Worm (Caenorhabditis elegans): ENCODE results near the gene chil-17.
A peak's percentile ranks its signal among the peaks of the same experiment; 100 is the strongest.

The chil-17 gene

DNA sequence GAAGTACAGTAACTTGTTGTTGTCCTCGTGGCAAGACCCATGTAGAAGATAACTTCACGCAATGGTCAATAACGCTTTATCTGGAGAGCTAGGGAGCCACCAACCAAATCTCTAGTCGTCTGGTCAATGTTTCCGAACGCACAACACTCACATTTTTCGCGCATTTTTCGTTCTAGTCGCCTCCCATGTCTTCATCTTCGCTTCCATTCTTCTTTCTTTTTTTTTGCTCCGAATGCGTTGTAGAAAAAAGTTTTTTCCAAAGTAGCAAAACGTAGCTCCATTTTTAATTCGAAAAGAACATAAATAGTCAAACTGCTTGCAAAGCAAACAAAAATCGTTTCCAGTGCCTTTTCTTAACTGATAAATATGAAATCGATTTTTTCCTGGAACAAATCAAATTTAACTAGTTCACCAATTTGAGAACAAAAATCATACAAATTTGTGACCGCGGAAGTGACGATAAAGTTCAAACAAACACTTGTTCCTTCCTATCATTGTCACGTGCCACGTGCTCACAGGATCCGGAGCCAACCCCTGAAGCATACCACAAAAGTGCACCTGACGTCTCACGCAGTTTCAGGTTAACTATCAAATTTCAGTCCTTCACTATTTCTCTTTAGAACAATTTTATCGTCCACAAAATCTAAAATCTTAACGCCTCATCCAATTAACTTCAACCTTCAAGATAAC, 21.0 kb downstream of the chil-17 start:
- no peak for TF ChIP-seq dao-5 (tag; optimal IDR thresholded peaks at IDR 0.05)
- no peak for TF ChIP-seq W03F9.2 (tag; optimal IDR thresholded peaks at IDR 0.05)
- TF ChIP-seq him-1 (tag; optimal IDR thresholded peaks at IDR 0.05) = no peak

DNA sequence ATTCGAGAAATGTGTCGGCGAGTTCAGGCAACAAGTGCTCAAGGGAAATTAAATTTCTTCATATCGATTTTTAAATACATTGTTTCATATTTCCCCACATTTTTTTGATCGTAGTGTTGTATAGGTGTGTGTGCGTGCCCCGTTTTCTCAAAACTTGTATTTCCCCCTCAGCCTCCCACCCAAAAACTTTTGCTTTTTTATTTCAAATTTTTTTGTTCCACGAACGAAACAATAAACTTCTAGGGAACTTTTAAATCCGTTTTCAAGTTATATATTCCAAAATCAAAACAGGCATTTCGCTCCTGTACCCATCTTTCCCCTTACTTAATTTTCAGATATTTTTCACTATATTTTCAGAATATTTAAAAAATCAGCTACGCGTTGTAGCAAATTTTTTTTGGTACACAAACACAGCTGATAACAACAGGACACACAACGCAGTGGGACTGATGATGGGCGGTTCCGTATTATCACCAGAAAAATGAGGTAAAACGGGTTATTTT, 21.8 kb downstream of the chil-17 start, which contains the start of the genes M176.4 and M176.16:
Gene M176.4, plus strand, starts transcription at position 301 of the 503 bp plus-strand sequence.
Gene M176.16, plus strand, starts transcription at position 453 of the 503 bp plus-strand sequence.
- TF ChIP-seq W03F9.2 (tag; optimal IDR thresholded peaks at IDR 0.05) = no peak
- TF ChIP-seq dao-5 (tag; optimal IDR thresholded peaks at IDR 0.05) = no peak
- no peak for TF ChIP-seq him-1 (tag; optimal IDR thresholded peaks at IDR 0.05)

DNA sequence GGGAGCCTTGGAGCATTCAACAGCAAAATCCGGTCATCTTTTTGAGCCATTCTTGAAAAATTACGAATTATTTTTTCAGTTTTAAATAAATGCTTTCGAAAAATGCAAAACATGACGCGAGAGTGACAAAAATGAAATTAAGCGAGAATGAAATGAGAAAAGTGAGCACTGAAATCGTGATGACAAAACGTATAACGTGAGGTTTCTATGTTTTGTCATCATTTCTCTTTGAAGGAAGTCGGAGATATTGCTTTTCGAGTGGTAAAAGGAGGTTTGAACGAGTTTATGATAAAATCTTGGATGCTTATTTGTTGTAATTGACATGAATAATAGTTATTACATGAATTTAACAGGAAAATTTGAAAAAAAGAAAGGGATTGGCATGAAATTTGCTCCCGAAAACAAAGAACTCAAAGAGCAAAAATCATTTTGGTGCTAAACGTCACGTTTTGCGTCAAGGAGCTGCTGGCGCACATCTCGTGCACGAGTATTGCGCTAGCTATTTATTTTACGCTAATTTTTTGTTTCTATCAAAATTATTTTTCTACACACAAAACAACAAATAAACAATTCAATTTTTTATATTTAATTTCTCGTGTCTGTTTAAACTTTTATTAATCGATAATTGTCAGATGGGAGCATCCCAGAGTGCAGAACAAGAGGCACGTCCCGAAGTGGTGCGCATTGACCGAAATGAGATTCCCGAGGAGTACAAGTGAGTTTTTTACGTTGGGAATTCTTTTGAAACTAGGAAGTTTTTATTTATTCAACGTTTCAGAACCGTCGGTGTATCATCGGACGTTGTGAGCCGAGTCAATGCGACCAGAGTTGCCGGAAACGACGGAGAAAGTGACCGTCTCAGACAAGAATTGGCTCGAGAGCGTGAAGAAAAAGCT, 23.3 kb downstream of the chil-17 start, which contains the start of the genes gss-1 and chch-3:
Gene gss-1, minus strand, starts transcription at position 51 of the 896 bp plus-strand sequence.
Gene chch-3, plus strand, starts transcription at position 633 of the 896 bp plus-strand sequence.
- TF ChIP-seq dao-5 (tag; optimal IDR thresholded peaks at IDR 0.05) (no peak), him-1 (tag; optimal IDR thresholded peaks at IDR 0.05) (no peak), W03F9.2 (tag; optimal IDR thresholded peaks at IDR 0.05) (peak; percentile 81)

DNA sequence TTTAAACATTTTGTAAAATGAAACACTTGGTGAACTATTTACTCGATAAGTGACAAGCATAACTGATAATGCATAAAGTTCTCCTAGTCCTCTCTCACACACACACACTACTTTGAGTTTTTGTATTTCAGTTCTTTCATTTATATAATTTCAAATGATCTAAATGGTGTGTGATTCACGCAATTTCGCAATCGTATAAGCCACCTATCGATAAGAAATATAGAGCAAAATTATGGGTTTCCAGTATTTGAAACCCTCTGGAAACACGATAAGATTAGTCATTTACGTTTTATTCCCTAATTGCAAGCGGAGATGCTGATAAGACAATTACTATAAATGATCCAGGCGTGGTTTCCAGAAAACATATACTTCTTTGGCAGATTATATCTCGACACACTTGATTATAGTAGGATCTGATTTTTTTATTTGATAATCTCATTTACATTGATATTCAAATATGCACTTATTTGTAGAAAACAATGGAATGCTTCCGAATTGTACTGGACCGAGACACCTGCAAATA, 27.8 kb downstream of the chil-17 start, which contains the start of gene arrd-3:
Gene arrd-3, plus strand, starts transcription at position 473 of the 523 bp plus-strand sequence.
- no peak for TF ChIP-seq W03F9.2 (tag; optimal IDR thresholded peaks at IDR 0.05)
- no peak for TF ChIP-seq him-1 (tag; optimal IDR thresholded peaks at IDR 0.05)
- TF ChIP-seq dao-5 (tag; optimal IDR thresholded peaks at IDR 0.05) = no peak

DNA sequence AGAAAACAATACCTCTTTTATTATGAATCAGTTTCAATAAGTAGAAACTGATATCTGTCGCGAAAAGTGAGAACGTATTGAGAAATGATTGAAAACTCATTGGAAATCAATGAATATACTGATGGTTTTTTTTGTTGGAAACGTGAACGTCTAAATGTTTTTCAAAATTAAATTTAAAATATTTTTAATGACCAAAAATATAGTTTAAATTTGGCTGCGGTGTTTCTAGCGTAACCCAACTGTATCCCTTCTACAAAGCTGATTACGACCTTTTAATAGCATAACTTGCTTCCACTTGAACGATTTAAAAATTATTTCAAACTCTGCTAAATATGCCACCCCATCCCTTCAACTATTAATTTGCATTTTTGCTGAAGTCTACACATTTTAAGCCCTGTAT, 28.5 kb downstream of the chil-17 start, which contains the start of gene M176.9:
Gene M176.9, minus strand, starts transcription at position 101 of the 400 bp plus-strand sequence.
- TF ChIP-seq him-1 (tag; optimal IDR thresholded peaks at IDR 0.05) (no peak), dao-5 (tag; optimal IDR thresholded peaks at IDR 0.05) (no peak), W03F9.2 (tag; optimal IDR thresholded peaks at IDR 0.05) (no peak)

DNA sequence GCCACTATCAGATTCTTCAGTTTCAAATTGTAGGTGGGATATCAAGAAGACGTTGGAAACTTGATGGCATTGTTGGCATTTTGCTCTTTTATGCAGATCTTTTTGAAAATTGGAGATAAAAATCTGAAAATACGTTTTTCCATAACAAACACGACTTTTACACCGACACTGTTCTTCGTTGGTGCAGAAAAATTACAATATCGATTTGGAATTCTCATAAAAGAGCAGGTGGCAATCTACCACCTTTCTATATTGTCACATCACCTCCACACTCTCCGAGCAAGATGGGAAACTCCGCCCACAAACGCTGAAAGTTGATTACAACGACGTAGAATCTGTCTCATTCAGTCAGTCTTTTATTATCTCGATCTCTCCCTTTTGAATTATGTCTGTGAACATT, 32.5 kb downstream of the chil-17 start, which contains the start of gene arrd-2:
Gene arrd-2, plus strand, starts transcription at position 301 of the 400 bp plus-strand sequence.
- TF ChIP-seq dao-5 (tag; optimal IDR thresholded peaks at IDR 0.05) = no peak

DNA sequence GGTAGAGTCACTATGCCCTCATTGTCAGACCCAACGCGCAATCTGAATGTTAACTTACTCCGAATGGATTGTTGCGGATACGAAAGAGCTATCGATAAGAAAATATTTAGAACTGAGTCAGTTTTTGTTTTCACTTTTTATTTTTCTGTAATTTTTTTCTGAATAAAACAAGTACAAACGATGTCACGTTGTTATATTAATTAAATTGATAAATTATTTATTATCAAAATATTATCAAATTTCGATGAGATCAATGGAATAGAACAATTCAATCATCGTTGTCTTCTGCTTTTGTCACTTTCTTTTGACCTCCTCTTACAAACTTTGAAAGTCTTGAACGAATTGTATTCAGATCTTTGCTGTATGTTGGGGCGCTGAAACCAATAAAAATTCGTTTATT, 32.9 kb downstream of the chil-17 start, which contains the start of gene mpz-6:
Gene mpz-6, minus strand, starts transcription at position 101 of the 400 bp plus-strand sequence.
- no peak for TF ChIP-seq W03F9.2 (tag; optimal IDR thresholded peaks at IDR 0.05)
- TF ChIP-seq dao-5 (tag; optimal IDR thresholded peaks at IDR 0.05) = no peak
- no peak for TF ChIP-seq him-1 (tag; optimal IDR thresholded peaks at IDR 0.05)

DNA sequence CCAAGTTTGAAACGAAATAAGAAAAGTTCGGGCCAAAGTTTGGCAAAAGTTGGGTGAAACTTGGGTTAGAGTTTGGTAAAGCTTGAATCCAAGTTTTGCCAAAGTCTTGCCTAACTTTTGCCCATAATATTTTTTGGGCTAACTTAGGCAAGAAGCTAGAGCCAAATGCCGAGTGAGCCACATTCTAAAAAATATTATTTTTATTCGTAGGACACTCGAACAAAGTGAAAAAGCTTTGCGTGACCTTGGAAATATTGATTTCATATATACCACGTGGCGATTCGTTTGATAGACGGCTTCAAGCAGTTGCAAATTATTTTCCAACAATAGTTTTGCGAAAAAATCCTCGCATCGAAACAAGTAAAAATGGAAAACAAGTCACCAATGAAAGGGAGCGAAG, 36.1 kb downstream of the chil-17 start, which contains the start of gene Y51B9A.5:
Gene Y51B9A.5, plus strand, starts transcription at position 301 of the 400 bp plus-strand sequence.
- TF ChIP-seq dao-5 (tag; optimal IDR thresholded peaks at IDR 0.05) (no peak), him-1 (tag; optimal IDR thresholded peaks at IDR 0.05) (no peak), W03F9.2 (tag; optimal IDR thresholded peaks at IDR 0.05) (no peak)

DNA sequence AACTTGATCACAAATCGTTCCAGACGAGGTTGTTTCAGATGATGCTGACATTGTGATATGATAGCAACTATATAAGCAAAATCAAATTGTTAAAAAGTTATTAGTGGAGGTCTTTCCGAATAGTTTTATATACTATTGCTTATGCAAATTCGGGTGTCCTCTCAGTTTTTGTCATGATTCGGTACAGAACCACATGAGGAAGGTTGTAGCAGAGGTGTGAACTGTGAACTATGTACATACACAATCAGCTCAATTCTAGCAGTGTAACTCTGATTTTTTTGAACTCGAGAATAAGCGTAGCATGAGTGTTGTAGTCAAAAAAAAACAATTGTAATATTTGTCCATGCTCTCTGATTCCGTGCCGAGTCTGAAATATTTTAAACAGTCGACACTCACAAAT, 36.9 kb downstream of the chil-17 start, which contains the start of gene Y51B9A.6:
Gene Y51B9A.6, minus strand, starts transcription at position 101 of the 400 bp plus-strand sequence.
- TF ChIP-seq W03F9.2 (tag; optimal IDR thresholded peaks at IDR 0.05) = no peak
- TF ChIP-seq him-1 (tag; optimal IDR thresholded peaks at IDR 0.05) = no peak
- no peak for TF ChIP-seq dao-5 (tag; optimal IDR thresholded peaks at IDR 0.05)

DNA sequence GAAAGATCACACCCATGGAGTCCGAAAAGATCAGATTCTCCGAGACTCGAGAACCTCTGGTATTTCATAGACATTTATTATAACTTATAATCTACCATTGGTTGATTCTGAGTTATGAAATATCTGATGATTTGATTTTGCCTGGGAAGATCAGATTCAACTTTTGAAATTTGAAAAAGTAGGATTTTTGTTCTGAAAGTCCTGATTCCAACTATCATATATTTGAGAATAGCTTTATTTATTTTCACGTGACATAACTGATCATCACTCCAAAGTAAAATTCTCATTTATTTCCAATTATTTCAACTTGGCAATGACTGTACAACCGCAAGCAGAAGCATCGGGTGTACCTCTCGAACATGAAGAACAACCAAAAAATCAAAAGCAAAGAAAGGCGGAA, 40.2 kb downstream of the chil-17 start, which contains the start of gene Y51B9A.7:
Gene Y51B9A.7, plus strand, starts transcription at position 301 of the 400 bp plus-strand sequence.
- no peak for TF ChIP-seq dao-5 (tag; optimal IDR thresholded peaks at IDR 0.05)
- no peak for TF ChIP-seq W03F9.2 (tag; optimal IDR thresholded peaks at IDR 0.05)
- no peak for TF ChIP-seq him-1 (tag; optimal IDR thresholded peaks at IDR 0.05)

DNA sequence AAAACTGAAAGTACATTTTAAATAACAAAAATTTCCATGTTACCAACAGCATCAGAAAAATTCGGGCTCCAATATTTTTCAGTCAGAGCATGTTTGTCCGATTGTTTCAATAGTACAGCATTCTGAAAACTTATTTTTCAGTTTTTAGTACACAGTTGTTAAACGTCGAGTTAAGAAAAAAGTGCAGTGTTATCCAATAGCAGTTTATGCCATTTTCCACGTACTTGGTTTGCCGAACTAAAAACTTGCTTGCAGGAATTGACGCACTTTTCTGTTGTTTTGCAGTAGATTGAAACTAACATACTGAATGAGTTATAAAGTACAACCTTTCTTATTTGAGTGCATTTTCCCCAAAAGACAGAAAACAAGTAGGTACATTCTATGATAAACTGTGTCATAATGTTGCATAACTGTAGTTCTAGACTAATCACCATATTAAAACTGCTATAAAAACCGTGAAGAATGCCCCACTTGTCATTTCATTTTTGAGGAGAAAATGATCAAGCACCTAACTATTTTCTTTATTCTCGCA, 41.5 kb downstream of the chil-17 start, which contains the start of the genes Y51B9A.14 and Y51B9A.8:
Gene Y51B9A.14, minus strand, starts transcription at position 101 of the 532 bp plus-strand sequence.
Gene Y51B9A.8, plus strand, starts transcription at position 482 of the 532 bp plus-strand sequence.
- no peak for TF ChIP-seq him-1 (tag; optimal IDR thresholded peaks at IDR 0.05)
- no peak for TF ChIP-seq W03F9.2 (tag; optimal IDR thresholded peaks at IDR 0.05)
- TF ChIP-seq dao-5 (tag; optimal IDR thresholded peaks at IDR 0.05) = no peak

DNA sequence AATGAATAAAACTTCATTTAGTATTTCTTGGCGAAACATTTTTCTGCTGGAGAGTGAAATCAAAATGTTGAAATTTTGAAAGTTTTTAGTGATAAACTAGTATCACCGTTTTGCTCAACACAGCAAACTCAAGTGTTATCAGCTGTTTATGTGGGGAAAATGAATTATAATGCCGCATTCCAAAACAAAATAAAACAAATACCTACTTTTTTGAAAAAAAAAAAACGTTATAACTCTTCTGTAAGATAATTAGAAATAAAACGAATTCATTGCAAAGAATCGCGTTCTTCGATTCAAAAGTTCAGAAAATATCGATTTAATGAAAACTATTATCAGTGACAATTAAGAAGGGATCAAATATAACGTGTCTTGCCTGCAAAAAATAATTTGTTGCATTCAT, 42.5 kb downstream of the chil-17 start, which contains the start of gene Y51B9A.9:
Gene Y51B9A.9, minus strand, starts transcription at position 101 of the 400 bp plus-strand sequence.
- no peak for TF ChIP-seq W03F9.2 (tag; optimal IDR thresholded peaks at IDR 0.05)
